Fruit fly (Drosophila melanogaster) whole organism, embryonic: ENCODE measurements around the gene Ufl1.

Experiments
- Antp ChIP-seq: fragments of 200-800 bp; sonication (Bioruptor generic); optimal IDR thresholded peaks from 3 replicates; lab custom pipeline; 2016; ENCODE audit warnings: missing biosample characterization, missing genetic modification characterization
- CG10147 ChIP-seq: fragments of 200-800 bp; sonication (Bioruptor generic); optimal IDR thresholded peaks from 2 replicates; lab custom pipeline; 2019; ENCODE audit warnings: missing biosample characterization, mild to moderate bottlenecking, missing genetic modification characterization, moderate library complexity
- CG12155 ChIP-seq: fragments of 200-800 bp; sonication (Bioruptor generic); optimal IDR thresholded peaks from 3 replicates; lab custom pipeline; 2016; ENCODE audit warnings: missing biosample characterization, missing genetic modification characterization
- CG12391 ChIP-seq: fragments of 200-800 bp; sonication (Bioruptor generic); optimal IDR thresholded peaks from 3 replicates; lab custom pipeline; 2018; ENCODE audit warnings: missing biosample characterization, mild to moderate bottlenecking, missing genetic modification characterization, moderate library complexity
- CG12769 ChIP-seq: fragments of 200-800 bp; sonication (Bioruptor generic); optimal IDR thresholded peaks from 2 replicates; lab custom pipeline; 2019; ENCODE audit warnings: missing biosample characterization, mild to moderate bottlenecking, missing genetic modification characterization, moderate library complexity
- CG13624 ChIP-seq: fragments of 200-800 bp; sonication (Bioruptor generic); optimal IDR thresholded peaks from 2 replicates; lab custom pipeline; 2016; ENCODE audit warnings: missing biosample characterization, missing genetic modification characterization
- CG17912 ChIP-seq: fragments of 200-800 bp; sonication (Bioruptor generic); optimal IDR thresholded peaks from 2 replicates; lab custom pipeline; 2018; ENCODE audit warnings: missing biosample characterization, mild to moderate bottlenecking, missing genetic modification characterization
- CG2129 ChIP-seq: fragments of 200-800 bp; sonication (Bioruptor generic); IDR thresholded peaks from 2 replicates; pipeline ENCODE4 v1.3.6; 2022; ENCODE audit warnings: missing biosample characterization, missing genetic modification characterization; ENCODE audit not compliant: partially characterized antibody
- CG34224 ChIP-seq: fragments of 200-800 bp; sonication (Bioruptor generic); IDR thresholded peaks from 3 replicates; pipeline ENCODE4 v1.3.6; 2022; ENCODE audit warnings: missing biosample characterization, missing genetic modification characterization; ENCODE audit not compliant: partially characterized antibody
- CG5245 ChIP-seq: fragments of 200-800 bp; sonication (Bioruptor generic); optimal IDR thresholded peaks from 3 replicates; lab custom pipeline; 2016; ENCODE audit warnings: missing biosample characterization, missing genetic modification characterization
- CG6175 ChIP-seq: fragments of 200-800 bp; sonication (Bioruptor generic); IDR thresholded peaks from 3 replicates; pipeline ENCODE4 v1.3.6; 2022; ENCODE audit warnings: missing biosample characterization, missing genetic modification characterization
- CG6654 ChIP-seq: fragments of 200-800 bp; sonication (Bioruptor generic); optimal IDR thresholded peaks from 2 replicates; lab custom pipeline; 2017; ENCODE audit warnings: missing biosample characterization, mild to moderate bottlenecking, missing genetic modification characterization
- CG6791 ChIP-seq: fragments of 200-800 bp; sonication (Bioruptor generic); IDR thresholded peaks from 3 replicates; pipeline ENCODE4 v1.3.6; 2022; ENCODE audit warnings: missing biosample characterization, missing genetic modification characterization; ENCODE audit not compliant: partially characterized antibody
- CG7372 ChIP-seq: fragments of 200-800 bp; sonication (Bioruptor generic); IDR thresholded peaks from 2 replicates; pipeline ENCODE4 v1.3.6; 2022; ENCODE audit warnings: missing biosample characterization, missing genetic modification characterization
- CG9932 ChIP-seq: fragments of 200-800 bp; sonication (Bioruptor generic); IDR thresholded peaks from 2 replicates; pipeline ENCODE4 v1.3.6; 2022; ENCODE audit warnings: missing biosample characterization, missing genetic modification characterization
- ERR ChIP-seq: fragments of 200-800 bp; sonication (Bioruptor generic); optimal IDR thresholded peaks from 2 replicates; lab custom pipeline; 2016; ENCODE audit warnings: missing biosample characterization, missing genetic modification characterization
- Ets65A ChIP-seq: fragments of 200-800 bp; sonication (Bioruptor generic); peaks from one replicate; lab custom pipeline; 2016; ENCODE audit warnings: missing biosample characterization, missing genetic modification characterization
- Fer1 ChIP-seq: fragments of 200-800 bp; sonication (Bioruptor generic); optimal IDR thresholded peaks from 2 replicates; lab custom pipeline; 2017; ENCODE audit warnings: missing biosample characterization, mild to moderate bottlenecking, missing genetic modification characterization
- Fer2 ChIP-seq: fragments of 200-800 bp; sonication (Bioruptor generic); optimal IDR thresholded peaks from 2 replicates; lab custom pipeline; 2018; ENCODE audit warnings: missing biosample characterization, mild to moderate bottlenecking, missing genetic modification characterization, moderate library complexity
- H2.0 ChIP-seq: fragments of 200-800 bp; sonication (Bioruptor generic); IDR thresholded peaks from 2 replicates; pipeline ENCODE4 v1.3.6; 2022; ENCODE audit warnings: missing biosample characterization, missing genetic modification characterization
- HLH3B ChIP-seq: fragments of 200-800 bp; sonication (Bioruptor generic); IDR thresholded peaks from 2 replicates; pipeline ENCODE4 v1.3.6; 2022; ENCODE audit warnings: missing biosample characterization, missing genetic modification characterization
- HLH54F ChIP-seq: fragments of 200-800 bp; sonication (Bioruptor generic); optimal IDR thresholded peaks from 3 replicates; lab custom pipeline; 2016; ENCODE audit warnings: missing biosample characterization, missing genetic modification characterization
- Hand ChIP-seq: fragments of 200-800 bp; sonication (Bioruptor generic); optimal IDR thresholded peaks from 2 replicates; lab custom pipeline; 2017; ENCODE audit warnings: mild to moderate bottlenecking, missing biosample characterization, missing genetic modification reagents, missing genetic modification characterization
- Hsf ChIP-seq: fragments of 200-800 bp; sonication (Bioruptor generic); optimal IDR thresholded peaks from 3 replicates; lab custom pipeline; 2016; ENCODE audit warnings: missing biosample characterization, missing genetic modification characterization
- MESR4 ChIP-seq: fragments of 200-800 bp; sonication (Bioruptor generic); optimal IDR thresholded peaks from 2 replicates; lab custom pipeline; 2018; ENCODE audit warnings: missing biosample characterization, mild to moderate bottlenecking, missing genetic modification characterization, moderate library complexity
- Med ChIP-seq: fragments of 200-800 bp; sonication (Bioruptor generic); peaks from one replicate; lab custom pipeline; 2016; ENCODE audit warnings: missing biosample characterization, missing genetic modification characterization, mild to moderate bottlenecking, inconsistent platforms, moderate library complexity
- NFAT ChIP-seq: fragments of 200-800 bp; sonication (Bioruptor generic); IDR thresholded peaks from 2 replicates; pipeline ENCODE4 v1.3.6; 2022; ENCODE audit warnings: missing biosample characterization, missing genetic modification characterization
- amos ChIP-seq: fragments of 200-800 bp; sonication (Bioruptor generic); IDR thresholded peaks from 2 replicates; pipeline ENCODE4 v1.3.6; 2022; ENCODE audit warnings: missing biosample characterization, missing genetic modification characterization; ENCODE audit not compliant: partially characterized antibody
- ash1 ChIP-seq: fragments of 200-800 bp; sonication (Bioruptor generic); optimal IDR thresholded peaks from 2 replicates; lab custom pipeline; 2018; ENCODE audit warnings: missing biosample characterization, mild to moderate bottlenecking, missing genetic modification characterization
- bowl ChIP-seq: fragments of 200-800 bp; sonication (Bioruptor generic); IDR thresholded peaks from 2 replicates; pipeline ENCODE4 v1.3.6; 2022; ENCODE audit warnings: missing biosample characterization, missing genetic modification characterization
- chm ChIP-seq: fragments of 200-800 bp; sonication (Bioruptor generic); IDR thresholded peaks from 2 replicates; pipeline ENCODE4 v1.3.6; 2022; ENCODE audit warnings: missing biosample characterization, missing genetic modification characterization
- ci ChIP-seq: fragments of 200-800 bp; sonication (Bioruptor generic); IDR thresholded peaks from 3 replicates; pipeline ENCODE4 v1.3.6; 2022; ENCODE audit warnings: missing biosample characterization, missing genetic modification characterization
- corto ChIP-seq: fragments of 200-800 bp; sonication (Bioruptor generic); optimal IDR thresholded peaks from 2 replicates; lab custom pipeline; 2016; ENCODE audit warnings: missing biosample characterization, mild to moderate bottlenecking, missing genetic modification characterization, moderate library complexity
- dati ChIP-seq: fragments of 200-800 bp; sonication (Bioruptor generic); IDR thresholded peaks from 2 replicates; pipeline ENCODE4 v1.3.6; 2022; ENCODE audit warnings: missing biosample characterization, missing genetic modification characterization
- dm ChIP-seq: fragments of 200-800 bp; sonication (Bioruptor generic); optimal IDR thresholded peaks from 3 replicates; lab custom pipeline; 2016; ENCODE audit warnings: missing biosample characterization, missing genetic modification characterization
- emc ChIP-seq: fragments of 200-800 bp; sonication (Bioruptor generic); optimal IDR thresholded peaks from 2 replicates; lab custom pipeline; 2016; ENCODE audit warnings: missing biosample characterization, missing genetic modification characterization
- ems ChIP-seq: fragments of 200-800 bp; sonication (Bioruptor generic); optimal IDR thresholded peaks from 3 replicates; lab custom pipeline; 2016; ENCODE audit warnings: missing biosample characterization, missing genetic modification characterization
- exex ChIP-seq: fragments of 200-800 bp; sonication (Bioruptor generic); optimal IDR thresholded peaks from 4 replicates; lab custom pipeline; 2018; ENCODE audit warnings: missing biosample characterization, mild to moderate bottlenecking, missing genetic modification characterization, moderate library complexity
- mld ChIP-seq: fragments of 200-800 bp; sonication (Bioruptor generic); IDR thresholded peaks from 3 replicates; pipeline ENCODE4 v1.3.6; 2022; ENCODE audit warnings: missing biosample characterization, missing genetic modification characterization; ENCODE audit not compliant: partially characterized antibody
- nom ChIP-seq: fragments of 200-800 bp; sonication (Bioruptor generic); optimal IDR thresholded peaks from 2 replicates; lab custom pipeline; 2017; ENCODE audit warnings: missing biosample characterization, missing genetic modification characterization, mild to moderate bottlenecking, moderate library complexity, missing genetic modification reagents
- odd ChIP-seq: fragments of 200-800 bp; sonication (Bioruptor generic); optimal IDR thresholded peaks from 2 replicates; lab custom pipeline; 2017; ENCODE audit warnings: missing biosample characterization, mild to moderate bottlenecking, missing genetic modification characterization
- onecut ChIP-seq: fragments of 200-800 bp; sonication (Bioruptor generic); IDR thresholded peaks from 2 replicates; pipeline ENCODE4 v1.3.6; 2022; ENCODE audit warnings: missing biosample characterization, missing genetic modification characterization
- pnt ChIP-seq: fragments of 200-800 bp; sonication (Bioruptor generic); optimal IDR thresholded peaks from 3 replicates; lab custom pipeline; 2016; ENCODE audit warnings: missing biosample characterization, missing genetic modification characterization
- prd ChIP-seq, 3 experiments: fragments of >200 bp in 2 of 3; fragments of 200-800 bp in 1 of 3; sonication (Bioruptor generic) in 1 of 3; optimal IDR thresholded peaks in 2 of 3; IDR thresholded peaks in 1 of 3; 2 replicates in 2 of 3; 3 replicates in 1 of 3; pipeline versions ENCODE4 v1.3.6 to Lab custom; 2017 to 2022; ENCODE audit warnings: missing biosample characterization in 1 of 3, missing genetic modification characterization in 1 of 3
- sens ChIP-seq: fragments of 200-800 bp; sonication (Bioruptor generic); peaks from one replicate; lab custom pipeline; 2016; ENCODE audit warnings: missing biosample characterization, missing genetic modification characterization
- seq ChIP-seq: fragments of 200-800 bp; sonication (Bioruptor generic); IDR thresholded peaks from 2 replicates; pipeline ENCODE4 v1.3.6; 2022; ENCODE audit warnings: missing biosample characterization, missing genetic modification characterization
- zen ChIP-seq: fragments of 200-800 bp; sonication (Bioruptor generic); optimal IDR thresholded peaks from 3 replicates; lab custom pipeline; 2018; ENCODE audit warnings: missing biosample characterization, mild to moderate bottlenecking, missing genetic modification characterization, moderate library complexity
- zf30C ChIP-seq: fragments of 200-800 bp; sonication (Bioruptor generic); optimal IDR thresholded peaks from 3 replicates; lab custom pipeline; 2018; ENCODE audit warnings: missing biosample characterization, mild to moderate bottlenecking, missing genetic modification characterization

Gene Ufl1

dm6 chr3R:7088837-7089361, 14.6 kb upstream of the Ufl1 start (continued):
- no peak for TF ChIP-seq CG10147 (GFP tag; lab: Kevin White, UChicago)
- TF ChIP-seq CG12391: no peak
- TF ChIP-seq onecut (GFP tag; lab: Robert Waterston, UW): peak; percentile 70
- TF ChIP-seq Fer1 (GFP tag; lab: Kevin White, UChicago): no peak
- no peak for TF ChIP-seq HLH54F
- no peak for TF ChIP-seq ems (GFP tag; lab: Kevin White, UChicago)
- no peak for TF ChIP-seq pnt (GFP tag; lab: Kevin White, UChicago)
- TF ChIP-seq CG12155 (GFP tag; lab: Kevin White, UChicago): no peak
- peak; percentile 74; the same call in 2 of the 3 replicates for TF ChIP-seq CG6175
- no peak for TF ChIP-seq odd (GFP tag; lab: Kevin White, UChicago)
- no peak for TF ChIP-seq corto (GFP tag; lab: Kevin White, UChicago)
- no peak for TF ChIP-seq CG7372
- TF ChIP-seq Hsf (GFP tag; lab: Kevin White, UChicago): no peak
- TF ChIP-seq zf30C (GFP tag; lab: Kevin White, UChicago): peak; percentile 6
- peak; percentile 35; the same call in 1 of the 3 replicates for TF ChIP-seq ci
- 0 out of 2 replicates have a peak, but pooled peaks have one; percentile 21 for TF ChIP-seq NFAT (GFP tag; lab: Robert Waterston, UW)
- TF ChIP-seq CG2129: no peak
- TF ChIP-seq exex (tag; lab: Kevin White, UChicago): peak; percentile 54
- peak; percentile 14 for TF ChIP-seq Hand (GFP tag; lab: Kevin White, UChicago)
- no peak for TF ChIP-seq dm (GFP tag; lab: Kevin White, UChicago)
- TF ChIP-seq Med (GFP tag; lab: Kevin White, UChicago): peak; percentile 67
- no peak for TF ChIP-seq dati (GFP tag; lab: Robert Waterston, UW)
- TF ChIP-seq CG17912 (GFP tag; lab: Kevin White, UChicago): no peak
- no peak for TF ChIP-seq CG5245 (GFP tag; lab: Kevin White, UChicago)
- TF ChIP-seq CG12769 (tag; lab: Kevin White, UChicago): no peak
- TF ChIP-seq chm (GFP tag; lab: Robert Waterston, UW): 0 out of 2 replicates have a peak, but pooled peaks have one; percentile 47
- 0 out of 3 replicates have a peak, but pooled peaks have one; percentile 4 for TF ChIP-seq CG34224 (GFP tag; lab: Robert Waterston, UW)

dm6 chr3R:7087904-7088303, 13.7 kb upstream of the Ufl1 start:
- 0 out of 2 replicates have a peak, but pooled peaks have one; percentile 10 for TF ChIP-seq CG9932 (GFP tag; lab: Robert Waterston, UW)
- peak; percentile 8 for TF ChIP-seq sens
- TF ChIP-seq ERR (GFP tag; lab: Kevin White, UChicago): no peak
- peak; percentile 85 for TF ChIP-seq Ets65A
- 0 out of 3 replicates have a peak, but pooled peaks have one; percentile 13 for TF ChIP-seq CG6791 (GFP tag; lab: Robert Waterston, UW)
- TF ChIP-seq H2.0: 0 out of 2 replicates have a peak, but pooled peaks have one; percentile 4
- no peak for TF ChIP-seq CG13624 (GFP tag; lab: Kevin White, UChicago)
- no peak for TF ChIP-seq Antp
- no peak for TF ChIP-seq bowl
- no peak for TF ChIP-seq Fer2

DNA sequence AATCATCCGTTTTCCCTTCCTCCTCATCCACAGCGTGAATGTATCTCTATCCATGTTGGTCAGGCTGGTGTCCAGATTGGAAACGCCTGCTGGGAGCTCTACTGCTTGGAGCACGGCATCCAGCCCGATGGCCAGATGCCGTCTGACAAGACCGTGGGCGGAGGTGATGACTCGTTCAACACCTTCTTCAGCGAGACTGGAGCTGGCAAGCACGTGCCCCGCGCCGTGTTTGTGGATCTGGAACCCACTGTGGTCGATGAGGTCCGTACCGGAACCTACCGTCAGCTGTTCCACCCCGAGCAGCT, 12.9 kb upstream of the Ufl1 start:
- TF ChIP-seq amos (GFP tag; lab: Robert Waterston, UW) (no peak), prd (optimal IDR thresholded peaks at IDR 0.05; lab: Kevin White, UChicago) (no peak), prd (GFP tag; IDR thresholded peaks at IDR 0.05; lab: Robert Waterston, UW) (no peak), mld (GFP tag; lab: Robert Waterston, UW) (0 out of 3 replicates have a peak, but pooled peaks have one; percentile 27), Med (GFP tag; lab: Kevin White, UChicago) (peak; percentile 59), chm (GFP tag; lab: Robert Waterston, UW) (peak; percentile 53; the same call in 1 of the 2 replicates), ci (0 out of 3 replicates have a peak, but pooled peaks have one; percentile 26), seq (no peak), nom (GFP tag; lab: Kevin White, UChicago) (no peak), ash1 (GFP tag; lab: Kevin White, UChicago) (no peak), MESR4 (GFP tag; lab: Kevin White, UChicago) (no peak), CG6654 (GFP tag; lab: Kevin White, UChicago) (no peak), zen (tag; lab: Kevin White, UChicago) (no peak), HLH3B (GFP tag; lab: Robert Waterston, UW) (no peak), CG17912 (GFP tag; lab: Kevin White, UChicago) (peak; percentile 33), emc (no peak), Fer1 (GFP tag; lab: Kevin White, UChicago) (no peak), Ets65A (peak; percentile 57)
